Worm (Caenorhabditis elegans) whole organism, young adult: ENCODE measurements around the gene F16G10.14.

Source experiments
- B0019.2 ChIP-seq: fragments of 200-800 bp; sonication (Bioruptor generic); conservative IDR thresholded peaks from 2 replicates; pipeline ENCODE4 v1.3.6; 2022; ENCODE audit warnings: missing genetic modification reagents, missing genetic modification characterization, missing compliant biosample characterization
- F22D6.2 ChIP-seq: sonication (generic microtip); optimal IDR thresholded peaks from 2 replicates; lab custom pipeline; 2016; ENCODE audit warnings: mild to moderate bottlenecking, missing genetic modification characterization, missing compliant biosample characterization
- F23B12.7 ChIP-seq: sonication (generic microtip); optimal IDR thresholded peaks from 2 replicates; lab custom pipeline; 2017; ENCODE audit warnings: missing genetic modification characterization, mild to moderate bottlenecking, missing compliant biosample characterization, antibody characterized with exemption, moderate library complexity; ENCODE audit not compliant: insufficient read depth
- F33H1.4 ChIP-seq: fragments of 200-800 bp; sonication (Bioruptor generic); IDR thresholded peaks from 2 replicates; pipeline ENCODE4 v1.3.6; 2022; ENCODE audit warnings: missing genetic modification reagents, missing genetic modification characterization, missing compliant biosample characterization
- F55B11.4 ChIP-seq: sonication (generic microtip); optimal IDR thresholded peaks from 2 replicates; lab custom pipeline; 2016; ENCODE audit warnings: missing compliant biosample characterization, missing genetic modification characterization, borderline replicate concordance; ENCODE audit not compliant: insufficient read depth
- K12H6.12 ChIP-seq: fragments of 200-800 bp; sonication (Bioruptor generic); optimal IDR thresholded peaks from 2 replicates; lab custom pipeline; 2018; ENCODE audit warnings: mild to moderate bottlenecking, missing genetic modification characterization, missing compliant biosample characterization
- Y53F4B.3 ChIP-seq: fragments of 200-800 bp; sonication (Bioruptor generic); IDR thresholded peaks from 2 replicates; pipeline ENCODE4 v1.3.6; 2022; ENCODE audit warnings: missing genetic modification reagents, missing genetic modification characterization, missing compliant biosample characterization
- Y67H2A.10 ChIP-seq: fragments of 200-800 bp; sonication (Bioruptor generic); conservative IDR thresholded peaks from 2 replicates; pipeline ENCODE4 v1.3.6; 2022; ENCODE audit warnings: missing genetic modification reagents, missing genetic modification characterization, missing compliant biosample characterization
- Y79H2A.3 ChIP-seq: fragments of 200-800 bp; sonication (Bioruptor generic); conservative IDR thresholded peaks from 2 replicates; pipeline ENCODE4 v1.3.6; 2022; ENCODE audit warnings: missing genetic modification reagents, missing genetic modification characterization, missing compliant biosample characterization
- Y95B8A.8 ChIP-seq: fragments of 200-800 bp; sonication (Bioruptor generic); IDR thresholded peaks from 2 replicates; pipeline ENCODE4 v1.3.6; 2022; ENCODE audit warnings: missing genetic modification reagents, missing genetic modification characterization, missing compliant biosample characterization
- ama-1 ChIP-seq, 3 experiments: fragments of 150-350 bp in 1 of 3; sonication (generic microtip) in 2 of 3; optimal IDR thresholded peaks; 2 replicates each; lab custom pipeline; 2014 to 2018; ENCODE audit warnings: missing biosample characterization in 2 of 3, missing genetic modification characterization in 2 of 3, missing genetic modification reagents in 2 of 3
- aptf-2 ChIP-seq: fragments of 200-800 bp; sonication (Bioruptor generic); conservative IDR thresholded peaks from 2 replicates; pipeline ENCODE4 v1.3.6; 2022; ENCODE audit warnings: missing genetic modification reagents, missing genetic modification characterization, missing compliant biosample characterization
- bed-1 ChIP-seq: fragments of 200-800 bp; sonication (Bioruptor generic); IDR thresholded peaks from 2 replicates; pipeline ENCODE4 v1.3.6; 2022; ENCODE audit warnings: missing genetic modification reagents, missing genetic modification characterization, missing compliant biosample characterization
- bed-2 ChIP-seq: fragments of 200-800 bp; sonication (Bioruptor generic); IDR thresholded peaks from 2 replicates; pipeline ENCODE4 v1.3.6; 2022; ENCODE audit warnings: missing genetic modification reagents, missing genetic modification characterization, missing compliant biosample characterization
- cebp-2 ChIP-seq: fragments of 200-800 bp; sonication (Bioruptor generic); IDR thresholded peaks from 2 replicates; pipeline ENCODE4 v1.3.6; 2022; ENCODE audit warnings: missing genetic modification characterization, missing compliant biosample characterization
- ceh-58 ChIP-seq: fragments of 200-800 bp; sonication (Bioruptor generic); IDR thresholded peaks from 2 replicates; pipeline ENCODE4 v1.3.6; 2022; ENCODE audit warnings: missing genetic modification characterization, missing compliant biosample characterization
- ceh-79 ChIP-seq: sonication (generic microtip); optimal IDR thresholded peaks from 2 replicates; lab custom pipeline; 2017; ENCODE audit warnings: mild to moderate bottlenecking, missing genetic modification characterization, missing compliant biosample characterization
- die-1 ChIP-seq: sonication (generic microtip); optimal IDR thresholded peaks from 2 replicates; lab custom pipeline; 2016; ENCODE audit warnings: missing genotype, mild to moderate bottlenecking, missing genetic modification characterization, missing compliant biosample characterization
- dox-1 ChIP-seq: fragments of 200-800 bp; sonication (Bioruptor generic); IDR thresholded peaks from 2 replicates; pipeline ENCODE4 v1.3.6; 2022; ENCODE audit warnings: missing genetic modification reagents, missing genetic modification characterization, missing compliant biosample characterization
- dpl-1 ChIP-seq: fragments of 150-350 bp; optimal IDR thresholded peaks from 2 replicates; lab custom pipeline; 2014; ENCODE audit warnings: missing biosample characterization, missing genetic modification reagents, missing genetic modification characterization
- efl-1 ChIP-seq: fragments of 150-350 bp; optimal IDR thresholded peaks from 2 replicates; lab custom pipeline; 2014; ENCODE audit warnings: missing biosample characterization, missing genetic modification reagents, missing genetic modification characterization
- egl-44 ChIP-seq: fragments of 200-800 bp; sonication (Bioruptor generic); IDR thresholded peaks from 2 replicates; pipeline ENCODE4 v1.3.6; 2022; ENCODE audit warnings: missing genetic modification reagents, missing genetic modification characterization, missing compliant biosample characterization
- egrh-3 ChIP-seq: fragments of 200-800 bp; sonication (Bioruptor generic); IDR thresholded peaks from 2 replicates; pipeline ENCODE4 v1.3.6; 2022; ENCODE audit warnings: missing genetic modification reagents, missing genetic modification characterization, missing compliant biosample characterization
- ets-4 ChIP-seq: fragments of 200-800 bp; sonication (Bioruptor generic); optimal IDR thresholded peaks from 2 replicates; lab custom pipeline; 2018; ENCODE audit warnings: mild to moderate bottlenecking, missing genetic modification characterization, missing compliant biosample characterization
- fkh-3 ChIP-seq: sonication (generic microtip); optimal IDR thresholded peaks from 2 replicates; lab custom pipeline; 2016; ENCODE audit warnings: mild to moderate bottlenecking, missing genetic modification characterization, missing compliant biosample characterization
- gei-17 ChIP-seq: fragments of 200-800 bp; sonication (Bioruptor generic); optimal IDR thresholded peaks from 2 replicates; lab custom pipeline; 2018; ENCODE audit warnings: mild to moderate bottlenecking, missing genetic modification characterization, missing compliant biosample characterization
- hlh-12 ChIP-seq: sonication (generic microtip); optimal IDR thresholded peaks from 2 replicates; lab custom pipeline; 2016; ENCODE audit warnings: missing genetic modification characterization, missing compliant biosample characterization
- hlh-26 ChIP-seq: fragments of 200-800 bp; sonication (Bioruptor generic); conservative IDR thresholded peaks from 2 replicates; pipeline ENCODE4 v1.3.6; 2022; ENCODE audit warnings: missing genetic modification reagents, missing genetic modification characterization, missing compliant biosample characterization
- hmg-1.2 ChIP-seq: fragments of 200-800 bp; sonication (Bioruptor generic); IDR thresholded peaks from 2 replicates; pipeline ENCODE4 v1.3.6; 2022; ENCODE audit warnings: missing genetic modification reagents, missing genetic modification characterization, missing compliant biosample characterization
- lin-26 ChIP-seq: fragments of 200-800 bp; sonication (Bioruptor generic); IDR thresholded peaks from 2 replicates; pipeline ENCODE4 v1.3.6; 2022; ENCODE audit warnings: missing genetic modification reagents, missing genetic modification characterization, missing compliant biosample characterization
- lin-35 ChIP-seq, 3 experiments: fragments of 150-350 bp in 2 of 3; sonication (generic microtip) in 1 of 3; optimal IDR thresholded peaks; 2 replicates each; lab custom pipeline; 2014 to 2018; ENCODE audit warnings: missing biosample characterization in 3 of 3, missing genetic modification characterization in 3 of 3, missing genetic modification reagents in 3 of 3
- madf-3 ChIP-seq: fragments of 200-800 bp; sonication (Bioruptor generic); IDR thresholded peaks from 2 replicates; pipeline ENCODE4 v1.3.6; 2022; ENCODE audit warnings: missing genetic modification reagents, missing genetic modification characterization, missing compliant biosample characterization
- madf-6 ChIP-seq: fragments of 200-800 bp; sonication (Bioruptor generic); IDR thresholded peaks from 2 replicates; pipeline ENCODE4 v1.3.6; 2022; ENCODE audit warnings: missing genetic modification reagents, missing genetic modification characterization, missing compliant biosample characterization
- madf-8 ChIP-seq: fragments of 200-800 bp; sonication (Bioruptor generic); conservative IDR thresholded peaks from 2 replicates; pipeline ENCODE4 v1.3.6; 2022; ENCODE audit warnings: missing genetic modification reagents, missing genetic modification characterization, missing compliant biosample characterization
- mcd-1 ChIP-seq: fragments of 200-800 bp; sonication (Bioruptor generic); IDR thresholded peaks from 2 replicates; pipeline ENCODE4 v1.3.6; 2022; ENCODE audit warnings: missing genetic modification reagents, missing genetic modification characterization, missing compliant biosample characterization
- mxl-1 ChIP-seq: sonication (generic microtip); optimal IDR thresholded peaks from 2 replicates; lab custom pipeline; 2016; ENCODE audit warnings: missing genetic modification characterization, missing compliant biosample characterization
- nfyb-1 ChIP-seq: fragments of 200-800 bp; sonication (Bioruptor generic); IDR thresholded peaks from 2 replicates; pipeline ENCODE4 v1.3.6; 2022; ENCODE audit warnings: missing genetic modification reagents, missing genetic modification characterization, missing compliant biosample characterization
- nhr-120 ChIP-seq: fragments of 200-800 bp; sonication (Bioruptor generic); IDR thresholded peaks from 2 replicates; pipeline ENCODE4 v1.3.6; 2022; ENCODE audit warnings: missing genetic modification characterization, missing compliant biosample characterization
- nhr-179 ChIP-seq: sonication (generic microtip); optimal IDR thresholded peaks from 2 replicates; lab custom pipeline; 2016; ENCODE audit warnings: mild to moderate bottlenecking, missing genetic modification characterization, missing compliant biosample characterization
- nhr-27 ChIP-seq: fragments of 200-800 bp; sonication (Bioruptor generic); optimal IDR thresholded peaks from 2 replicates; lab custom pipeline; 2018; ENCODE audit warnings: mild to moderate bottlenecking, missing genetic modification characterization, moderate library complexity, missing compliant biosample characterization
- pbrm-1 ChIP-seq: fragments of 200-800 bp; sonication (Bioruptor generic); IDR thresholded peaks from 2 replicates; pipeline ENCODE4 v1.3.6; 2022; ENCODE audit warnings: missing genetic modification reagents, missing genetic modification characterization, missing compliant biosample characterization
- pha-4 ChIP-seq: fragments of 150-350 bp; sonication (generic microtip); optimal IDR thresholded peaks from 2 replicates; lab custom pipeline; 2014; ENCODE audit warnings: missing biosample characterization, missing genetic modification reagents, missing genetic modification characterization
- somi-1 ChIP-seq: fragments of 200-800 bp; sonication (Bioruptor generic); optimal IDR thresholded peaks from 2 replicates; lab custom pipeline; 2018; ENCODE audit warnings: mild to moderate bottlenecking, missing genetic modification characterization, missing compliant biosample characterization
- tbx-9 ChIP-seq: sonication (generic microtip); optimal IDR thresholded peaks from 2 replicates; lab custom pipeline; 2016; ENCODE audit warnings: borderline replicate concordance, missing genetic modification characterization, inconsistent platforms, missing compliant biosample characterization
- tlf-1 ChIP-seq: fragments of 200-800 bp; sonication (Bioruptor generic); optimal IDR thresholded peaks from 2 replicates; lab custom pipeline; 2018; ENCODE audit warnings: mild to moderate bottlenecking, missing genetic modification characterization, missing compliant biosample characterization
- unc-62 ChIP-seq: fragments of 150-350 bp; optimal IDR thresholded peaks from 2 replicates; lab custom pipeline; 2014; ENCODE audit warnings: missing biosample characterization, missing genetic modification reagents, missing genetic modification characterization
- xnd-1 ChIP-seq: sonication (generic microtip); optimal IDR thresholded peaks from 2 replicates; lab custom pipeline; 2016; ENCODE audit warnings: missing genotype, missing genetic modification reagents, missing genetic modification characterization, missing compliant biosample characterization
- ztf-22 ChIP-seq: fragments of 200-800 bp; sonication (Bioruptor generic); optimal IDR thresholded peaks from 2 replicates; lab custom pipeline; 2018; ENCODE audit warnings: mild to moderate bottlenecking, missing genetic modification characterization, moderate library complexity, missing compliant biosample characterization
- ztf-6 ChIP-seq: fragments of 200-800 bp; sonication (Bioruptor generic); IDR thresholded peaks from 2 replicates; pipeline ENCODE4 v1.3.6; 2022; ENCODE audit warnings: missing genetic modification reagents, missing genetic modification characterization, missing compliant biosample characterization

F16G10.14 gene

DNA sequence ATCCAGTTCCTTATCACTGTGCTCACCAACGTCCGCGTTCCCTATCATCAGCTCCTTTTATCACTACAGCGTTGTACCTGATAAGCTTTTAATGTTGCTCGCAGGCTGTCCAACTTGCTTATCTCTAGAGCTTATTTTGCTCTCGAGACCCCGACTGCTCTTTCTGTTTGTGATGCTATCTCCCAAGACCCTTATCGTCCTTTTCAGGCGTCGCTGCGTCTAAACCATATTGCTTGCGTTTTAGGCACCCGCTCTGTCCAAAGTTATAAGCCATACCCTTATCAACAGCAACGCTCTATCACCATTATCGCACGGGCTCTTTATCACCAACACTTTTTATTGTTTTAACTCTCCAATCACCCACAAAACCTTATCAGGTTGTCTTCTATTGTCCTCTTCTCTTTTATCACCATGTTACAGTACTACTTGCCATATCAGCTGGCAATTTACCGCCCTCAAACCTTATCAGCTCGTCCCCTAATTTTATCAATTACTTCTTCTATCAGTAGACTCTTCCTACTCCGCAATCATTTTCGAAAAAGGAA is 20.2 kb downstream of the F16G10.14 start (continued):
- no peak for TF ChIP-seq cebp-2 (GFP tag; lab: Robert Waterston, UW)
- TF ChIP-seq Y95B8A.8: no peak
- TF ChIP-seq Y53F4B.3 (GFP tag; lab: Robert Waterston, UW): no peak
- no peak for TF ChIP-seq dpl-1 (GFP tag; lab: Kevin White, UChicago)
- no peak for TF ChIP-seq madf-6 (GFP tag; lab: Robert Waterston, UW)
- no peak for TF ChIP-seq bed-2 (GFP tag; lab: Robert Waterston, UW)
- TF ChIP-seq pha-4: no peak
- peak; percentile 91 for TF ChIP-seq nfyb-1
- peak; percentile 99 for TF ChIP-seq ets-4 (GFP tag; lab: Kevin White, UChicago)
- peak; percentile 61 for TF ChIP-seq gei-17 (GFP tag; lab: Kevin White, UChicago)
- no peak for TF ChIP-seq ceh-79
- TF ChIP-seq bed-1 (GFP tag; lab: Robert Waterston, UW): no peak
- no peak for TF ChIP-seq hmg-1.2
- no peak for TF ChIP-seq egrh-3
- TF ChIP-seq somi-1: no peak
- TF ChIP-seq K12H6.12: no peak
- no peak for TF ChIP-seq Y79H2A.3 (GFP tag; lab: Robert Waterston, UW)
- peak; percentile 90; the same call in 1 of the 2 replicates for TF ChIP-seq dox-1
- no peak for TF ChIP-seq lin-35 (GFP tag; optimal IDR thresholded peaks at IDR 0.05; lab: Kevin White, UChicago)
- TF ChIP-seq F23B12.7 (tag; lab: Kevin White, UChicago): no peak
- no peak for TF ChIP-seq ceh-58 (GFP tag; lab: Robert Waterston, UW)
- TF ChIP-seq ztf-22 (GFP tag; lab: Kevin White, UChicago): peak; percentile 100
- TF ChIP-seq aptf-2 (GFP tag; lab: Robert Waterston, UW): no peak
- TF ChIP-seq ztf-6 (GFP tag; lab: Robert Waterston, UW): no peak
- TF ChIP-seq hlh-26 (GFP tag; lab: Robert Waterston, UW): no peak
- no peak for TF ChIP-seq nhr-179 (tag; lab: Kevin White, UChicago)
- no peak for TF ChIP-seq mxl-1 (tag; lab: Kevin White, UChicago)
- no peak for TF ChIP-seq die-1 (tag; lab: Kevin White, UChicago)
- TF ChIP-seq fkh-3: no peak
- no peak for TF ChIP-seq Y67H2A.10
- no peak for TF ChIP-seq madf-8 (GFP tag; lab: Robert Waterston, UW)
- no peak for TF ChIP-seq tbx-9 (tag; lab: Kevin White, UChicago)
- TF ChIP-seq mcd-1 (GFP tag; lab: Robert Waterston, UW): no peak; the same call in none of the 2 replicates
- peak; percentile 84 for TF ChIP-seq tlf-1 (GFP tag; lab: Kevin White, UChicago)
- TF ChIP-seq ama-1 (optimal IDR thresholded peaks at IDR 0.05; lab: Kevin White, UChicago): no peak
- TF ChIP-seq ama-1 (GFP tag; optimal IDR thresholded peaks at IDR 0.05; lab: Kevin White, UChicago): no peak
- no peak for TF ChIP-seq nhr-27 (tag; lab: Kevin White, UChicago)
- no peak for TF ChIP-seq hlh-12
- no peak for TF ChIP-seq lin-26
- peak; percentile 97 for TF ChIP-seq egl-44 (GFP tag; lab: Robert Waterston, UW)
- no peak for TF ChIP-seq xnd-1 (tag; lab: Kevin White, UChicago)
- TF ChIP-seq F33H1.4 (GFP tag; lab: Robert Waterston, UW): no peak
- TF ChIP-seq efl-1 (GFP tag; lab: Kevin White, UChicago): no peak
- TF ChIP-seq F22D6.2 (tag; lab: Kevin White, UChicago): peak; percentile 86
- TF ChIP-seq B0019.2: no peak
- TF ChIP-seq unc-62: peak; percentile 78
- TF ChIP-seq nhr-120 (GFP tag; lab: Robert Waterston, UW): no peak
- no peak for TF ChIP-seq madf-3 (GFP tag; lab: Robert Waterston, UW)
- TF ChIP-seq pbrm-1 (GFP tag; lab: Robert Waterston, UW): peak; percentile 28; the same call in 1 of the 2 replicates
- TF ChIP-seq F55B11.4: no peak
